Fruit fly (Drosophila melanogaster) S2 (cell line): ENCODE data around the gene CG32071.
A peak's percentile ranks its signal among the peaks of the same experiment; 100 is the strongest.

Source experiments
- CG8478 ChIP-seq: fragments of >200 bp; optimal IDR thresholded peaks from 2 replicates; lab custom pipeline; 2018
- CTCF ChIP-seq, 2 experiments: fragments of >200 bp; optimal IDR thresholded peaks; 2 replicates each; lab custom pipeline; 2018

DNA sequence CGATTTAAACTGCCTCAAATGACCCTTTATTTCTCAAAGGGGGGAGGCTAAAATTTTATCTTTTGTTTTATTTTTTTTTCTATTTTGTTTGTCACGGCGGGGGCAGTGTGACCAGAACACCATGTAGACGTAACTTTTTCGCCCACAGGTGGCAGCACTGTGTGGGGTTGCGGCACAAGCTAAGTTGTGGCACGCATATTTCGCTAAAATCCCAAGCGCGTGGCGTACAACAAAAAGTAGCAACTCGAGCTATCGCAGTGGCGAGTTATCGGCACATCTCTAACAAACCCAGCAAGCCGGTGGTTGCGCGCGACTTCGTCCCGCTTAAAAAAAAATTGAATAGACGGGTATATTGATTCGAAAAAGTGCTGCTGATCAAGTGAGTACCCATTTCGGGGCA is 19.4 kb upstream of the CG32071 start, which contains the start of the genes Ufd1 and NaPi-III:
- TF ChIP-seq CTCF (optimal IDR thresholded peaks at IDR 0.05; lab: Kevin White, UChicago): peak; percentile 96
- no peak for TF ChIP-seq CG8478 (lab: Kevin White, UChicago)
